Worm (Caenorhabditis elegans) whole organism, late embryonic: ENCODE results near the gene srh-15.
A peak's percentile ranks its signal among the peaks of the same experiment; 100 is the strongest.

Experiments
- F13H6.1 ChIP-seq: sonication (generic microtip); optimal IDR thresholded peaks from 2 replicates; lab custom pipeline; 2016; ENCODE audit warnings: missing genetic modification characterization, missing compliant biosample characterization
- T23F11.4 ChIP-seq: fragments of 200-800 bp; sonication (Bioruptor generic); optimal IDR thresholded peaks from 2 replicates; lab custom pipeline; 2018; ENCODE audit warnings: mild to moderate bottlenecking, missing genetic modification characterization, missing compliant biosample characterization
- ceh-14 ChIP-seq: sonication (generic microtip); optimal IDR thresholded peaks from 2 replicates; lab custom pipeline; 2016; ENCODE audit warnings: missing genotype, missing genetic modification characterization, missing compliant biosample characterization
- ceh-18 ChIP-seq: sonication (generic microtip); optimal IDR thresholded peaks from 2 replicates; lab custom pipeline; 2016; ENCODE audit warnings: missing genetic modification characterization, missing compliant biosample characterization
- ceh-2 ChIP-seq: sonication (generic microtip); optimal IDR thresholded peaks from 2 replicates; lab custom pipeline; 2016; ENCODE audit warnings: missing genotype, missing genetic modification characterization, missing compliant biosample characterization
- ceh-24 ChIP-seq: sonication (generic microtip); optimal IDR thresholded peaks from 2 replicates; lab custom pipeline; 2016; ENCODE audit warnings: mild to moderate bottlenecking, missing genetic modification characterization, missing compliant biosample characterization
- ceh-30 ChIP-seq: fragments of 150-350 bp; optimal IDR thresholded peaks from 2 replicates; lab custom pipeline; 2014; ENCODE audit warnings: missing biosample characterization, missing genetic modification characterization
- ceh-31 ChIP-seq: sonication (generic microtip); optimal IDR thresholded peaks from 2 replicates; lab custom pipeline; 2016; ENCODE audit warnings: missing genetic modification characterization, missing compliant biosample characterization
- ceh-34 ChIP-seq: sonication (generic microtip); optimal IDR thresholded peaks from 2 replicates; lab custom pipeline; 2016; ENCODE audit warnings: mild to moderate bottlenecking, missing genetic modification characterization, missing compliant biosample characterization
- ceh-45 ChIP-seq: fragments of 200-800 bp; sonication (Bioruptor generic); IDR thresholded peaks from 2 replicates; pipeline ENCODE4 v1.3.6; 2022; ENCODE audit warnings: missing genetic modification reagents, missing genetic modification characterization, missing compliant biosample characterization
- ceh-48 ChIP-seq: sonication (generic microtip); optimal IDR thresholded peaks from 2 replicates; lab custom pipeline; 2016; ENCODE audit warnings: missing genetic modification characterization, inconsistent platforms, missing compliant biosample characterization
- ceh-9 ChIP-seq: sonication (generic microtip); optimal IDR thresholded peaks from 2 replicates; lab custom pipeline; 2016; ENCODE audit warnings: mild to moderate bottlenecking, missing genetic modification characterization, inconsistent platforms, missing compliant biosample characterization
- dmd-4 ChIP-seq: sonication (generic microtip); optimal IDR thresholded peaks from 2 replicates; lab custom pipeline; 2016; ENCODE audit warnings: borderline replicate concordance, missing genetic modification characterization, missing compliant biosample characterization
- elt-2 ChIP-seq: sonication (generic microtip); optimal IDR thresholded peaks from 2 replicates; lab custom pipeline; 2016; ENCODE audit warnings: missing genetic modification reagents, missing genetic modification characterization, missing compliant biosample characterization
- elt-4 ChIP-seq: sonication (generic microtip); optimal IDR thresholded peaks from 2 replicates; lab custom pipeline; 2016; ENCODE audit warnings: missing genetic modification characterization, missing compliant biosample characterization
- fkh-10 ChIP-seq: fragments of 150-350 bp; optimal IDR thresholded peaks from 2 replicates; lab custom pipeline; 2014; ENCODE audit warnings: missing biosample characterization, missing genetic modification reagents, missing genetic modification characterization
- hlh-13 ChIP-seq: fragments of 200-800 bp; sonication (Bioruptor generic); optimal IDR thresholded peaks from 2 replicates; lab custom pipeline; 2018; ENCODE audit warnings: mild to moderate bottlenecking, missing genetic modification characterization, missing compliant biosample characterization
- hlh-15 ChIP-seq: sonication (generic microtip); optimal IDR thresholded peaks from 2 replicates; lab custom pipeline; 2016; ENCODE audit warnings: missing genetic modification characterization, missing compliant biosample characterization
- hlh-30 ChIP-seq: sonication (generic microtip); optimal IDR thresholded peaks from 2 replicates; lab custom pipeline; 2017; ENCODE audit warnings: antibody characterized with exemption, missing genetic modification characterization, missing compliant biosample characterization; ENCODE audit not compliant: insufficient read depth
- hlh-6 ChIP-seq: sonication (generic microtip); optimal IDR thresholded peaks from 2 replicates; lab custom pipeline; 2016; ENCODE audit warnings: missing genotype, missing genetic modification characterization, missing compliant biosample characterization
- hlh-8 ChIP-seq: sonication (generic microtip); optimal IDR thresholded peaks from 2 replicates; lab custom pipeline; 2016; ENCODE audit warnings: missing genotype, missing genetic modification characterization, missing compliant biosample characterization
- lin-11 ChIP-seq: fragments of 200-800 bp; sonication (Bioruptor generic); optimal IDR thresholded peaks from 2 replicates; lab custom pipeline; 2018; ENCODE audit warnings: mild to moderate bottlenecking, missing genetic modification characterization, missing compliant biosample characterization
- pha-2 ChIP-seq: sonication (generic microtip); optimal IDR thresholded peaks from 2 replicates; lab custom pipeline; 2017; ENCODE audit warnings: mild to moderate bottlenecking, missing genetic modification characterization, missing compliant biosample characterization
- pha-4 ChIP-seq: fragments of 150-350 bp; optimal IDR thresholded peaks from 2 replicates; lab custom pipeline; 2018; ENCODE audit warnings: missing biosample characterization, missing genetic modification reagents, missing genetic modification characterization
- ref-2 ChIP-seq: sonication (generic microtip); optimal IDR thresholded peaks from 2 replicates; lab custom pipeline; 2016; ENCODE audit warnings: missing genetic modification characterization, missing compliant biosample characterization
- sdc-2 ChIP-seq: sonication (generic microtip); optimal IDR thresholded peaks from 2 replicates; lab custom pipeline; 2016; ENCODE audit warnings: missing genotype, missing genetic modification characterization, missing compliant biosample characterization
- sox-2 ChIP-seq: fragments of 200-800 bp; sonication (Bioruptor generic); IDR thresholded peaks from 2 replicates; pipeline ENCODE4 v1.3.6; 2022; ENCODE audit warnings: missing genetic modification reagents, missing genetic modification characterization, missing compliant biosample characterization
- syd-9 ChIP-seq: sonication (generic microtip); optimal IDR thresholded peaks from 2 replicates; lab custom pipeline; 2016; ENCODE audit warnings: mild to moderate bottlenecking, missing genetic modification characterization, moderate library complexity, missing compliant biosample characterization
- tbx-2 ChIP-seq: sonication (generic microtip); optimal IDR thresholded peaks from 2 replicates; lab custom pipeline; 2016; ENCODE audit warnings: missing genetic modification characterization, missing compliant biosample characterization
- tbx-7 ChIP-seq: sonication (generic microtip); optimal IDR thresholded peaks from 2 replicates; lab custom pipeline; 2016; ENCODE audit warnings: missing genotype, missing genetic modification characterization, missing compliant biosample characterization
- ttx-3 ChIP-seq: sonication (generic microtip); optimal IDR thresholded peaks from 2 replicates; lab custom pipeline; 2016; ENCODE audit warnings: missing genetic modification reagents, missing genetic modification characterization, missing compliant biosample characterization
- unc-3 ChIP-seq, 2 experiments: fragments of 200-800 bp in 1 of 2; sonication (Bioruptor generic) in 1 of 2; sonication (generic microtip) in 1 of 2; conservative IDR thresholded peaks in 1 of 2; optimal IDR thresholded peaks in 1 of 2; 2 replicates each; pipeline versions ENCODE4 v1.3.6 to Lab custom; 2016 to 2022; ENCODE audit warnings: missing compliant biosample characterization in 2 of 2, missing genetic modification characterization in 2 of 2, missing genetic modification reagents in 1 of 2
- zip-5 ChIP-seq: sonication (generic microtip); optimal IDR thresholded peaks from 2 replicates; lab custom pipeline; 2016; ENCODE audit warnings: missing genetic modification characterization, missing compliant biosample characterization
- ztf-16 ChIP-seq: sonication (generic microtip); optimal IDR thresholded peaks from 2 replicates; lab custom pipeline; 2017; ENCODE audit warnings: missing genetic modification characterization, missing compliant biosample characterization

The srh-15 gene

ce11 chrV:13333386-13334180, 12.8 kb downstream of the srh-15 start, which contains the start of gene nhr-168:
Gene nhr-168, minus strand, starts transcription at chrV:13333871.
- TF ChIP-seq zip-5 (tag; lab: Kevin White, UChicago) (no peak), ttx-3 (no peak), tbx-2 (no peak), hlh-15 (tag; lab: Kevin White, UChicago) (no peak), dmd-4 (tag; lab: Kevin White, UChicago) (no peak), hlh-13 (GFP tag; lab: Kevin White, UChicago) (no peak), hlh-8 (tag; lab: Kevin White, UChicago) (no peak), ref-2 (tag; lab: Kevin White, UChicago) (no peak), fkh-10 (GFP tag; lab: Kevin White, UChicago) (no peak), F13H6.1 (tag; lab: Kevin White, UChicago) (no peak), ztf-16 (no peak), ceh-48 (tag; lab: Kevin White, UChicago) (no peak), ceh-31 (tag; lab: Kevin White, UChicago) (no peak), ceh-9 (tag; lab: Kevin White, UChicago) (no peak)

- TF ChIP-seq pha-2 (tag; lab: Kevin White, UChicago) (no peak), tbx-7 (tag; lab: Kevin White, UChicago) (no peak), hlh-30 (tag; lab: Kevin White, UChicago) (no peak), dmd-4 (tag; lab: Kevin White, UChicago) (no peak), ceh-45 (GFP tag; lab: Robert Waterston, UW) (no peak), ceh-34 (tag; lab: Kevin White, UChicago) (no peak), ceh-2 (no peak), pha-4 (no peak), ref-2 (tag; lab: Kevin White, UChicago) (no peak), ceh-18 (no peak), lin-11 (tag; lab: Kevin White, UChicago) (no peak), ceh-24 (tag; lab: Kevin White, UChicago) (no peak), hlh-6 (tag; lab: Kevin White, UChicago) (no peak), unc-3 (GFP tag; conservative IDR thresholded peaks at IDR 0.05; lab: Robert Waterston, UW) (no peak), unc-3 (tag; optimal IDR thresholded peaks at IDR 0.05; lab: Kevin White, UChicago) (no peak), ceh-30 (tag; lab: Kevin White, UChicago) (no peak), ceh-14 (tag; lab: Kevin White, UChicago) (no peak), sox-2 (no peak), elt-4 (tag; lab: Kevin White, UChicago) (no peak), ttx-3 (no peak), tbx-2 (no peak)
Observed at ce11 chrV:13334447-13334846, 13.7 kb downstream of the srh-15 start.

ce11 chrV:13335883-13336419, 15.2 kb downstream of the srh-15 start, which contains the start of gene C50B6.9:
Gene C50B6.9, plus strand, starts transcription at chrV:13336369.
- TF ChIP-seq syd-9: no peak
- peak; percentile 1 for TF ChIP-seq hlh-30 (tag; lab: Kevin White, UChicago)
- TF ChIP-seq elt-2: no peak
- no peak for TF ChIP-seq ceh-34 (tag; lab: Kevin White, UChicago)
- no peak for TF ChIP-seq sdc-2
- TF ChIP-seq T23F11.4: no peak
- TF ChIP-seq hlh-8 (tag; lab: Kevin White, UChicago): no peak

ce11 chrV:13338037-13338436, 17.3 kb downstream of the srh-15 start:
- no peak for TF ChIP-seq elt-2
